Worm (Caenorhabditis elegans) whole organism, mixed stage, embryonic: ENCODE results near the gene Y57G11C.23.

ENCODE experiments used
- blmp-1 ChIP-seq: fragments of 150-350 bp; optimal IDR thresholded peaks from 2 replicates; lab custom pipeline; 2014; ENCODE audit warnings: missing biosample characterization, missing genetic modification characterization
- nhr-12 ChIP-seq: fragments of 150-350 bp; optimal IDR thresholded peaks from 2 replicates; lab custom pipeline; 2014; ENCODE audit warnings: missing biosample characterization, missing genetic modification characterization
- sem-2 ChIP-seq: fragments of 200-800 bp; sonication (Bioruptor generic); optimal IDR thresholded peaks from 2 replicates; lab custom pipeline; 2018; ENCODE audit warnings: mild to moderate bottlenecking, missing genetic modification characterization, missing compliant biosample characterization

ce11 chrIV:14872320-14872719 is 10.7 kb upstream of the Y57G11C.23 start:
- TF ChIP-seq blmp-1 (tag; lab: Kevin White, UChicago), result no peak
- TF ChIP-seq sem-2 (GFP tag; lab: Kevin White, UChicago), result no peak
- no peak for TF ChIP-seq nhr-12 (tag; lab: Kevin White, UChicago)
